Worm (Caenorhabditis elegans) whole organism, L4 larva: ENCODE data around the gene mlc-5.
A peak's percentile ranks its signal among the peaks of the same experiment; 100 is the strongest.

ENCODE experiments used
- D1046.2 ChIP-seq: fragments of 200-800 bp; sonication (Bioruptor generic); IDR thresholded peaks from 2 replicates; pipeline ENCODE4 v1.3.6; 2022; ENCODE audit warnings: missing genetic modification characterization, missing compliant biosample characterization
- F10B5.3 ChIP-seq: sonication (generic microtip); optimal IDR thresholded peaks from 2 replicates; lab custom pipeline; 2016; ENCODE audit warnings: mild to moderate bottlenecking, missing genetic modification characterization, missing compliant biosample characterization
- F44E2.7 ChIP-seq: fragments of 200-800 bp; sonication (Bioruptor generic); IDR thresholded peaks from 2 replicates; pipeline ENCODE4 v2.1.2; 2022; ENCODE audit warnings: missing genetic modification characterization, missing compliant biosample characterization
- T20F7.1 ChIP-seq: fragments of 200-800 bp; sonication (Bioruptor generic); optimal IDR thresholded peaks from 2 replicates; lab custom pipeline; 2018; ENCODE audit warnings: mild to moderate bottlenecking, missing genetic modification characterization, missing compliant biosample characterization
- T26A8.4 ChIP-seq: fragments of 200-800 bp; sonication (Bioruptor generic); IDR thresholded peaks from 2 replicates; pipeline ENCODE4 v1.3.6; 2022; ENCODE audit warnings: missing genetic modification characterization, missing compliant biosample characterization
- Y105C5A.15 ChIP-seq: fragments of 200-800 bp; sonication (Bioruptor generic); IDR thresholded peaks from 2 replicates; pipeline ENCODE4 v1.3.6; 2022; ENCODE audit warnings: missing genetic modification characterization, missing compliant biosample characterization
- ZK546.5 ChIP-seq, 2 experiments: sonication (generic microtip); optimal IDR thresholded peaks; 2 replicates each; lab custom pipeline; 2017; ENCODE audit warnings: missing biosample characterization in 2 of 2, missing genetic modification characterization in 2 of 2
- aha-1 ChIP-seq: fragments of 150-350 bp; peaks from one replicate; lab custom pipeline; 2014; ENCODE audit warnings: missing biosample characterization, missing genetic modification characterization
- arid-1 ChIP-seq: fragments of 200-800 bp; sonication (Bioruptor generic); conservative IDR thresholded peaks from 2 replicates; pipeline ENCODE4 v1.3.6; 2022; ENCODE audit warnings: missing genetic modification reagents, missing genetic modification characterization, missing compliant biosample characterization
- ceh-32 ChIP-seq: sonication (generic microtip); optimal IDR thresholded peaks from 2 replicates; lab custom pipeline; 2016; ENCODE audit warnings: mild to moderate bottlenecking, missing genetic modification characterization, missing compliant biosample characterization; ENCODE audit not compliant: poor library complexity
- ceh-44 ChIP-seq: fragments of 200-800 bp; sonication (Bioruptor generic); IDR thresholded peaks from 2 replicates; pipeline ENCODE4 v1.3.6; 2022; ENCODE audit warnings: missing genetic modification reagents, missing genetic modification characterization, missing compliant biosample characterization
- ceh-62 ChIP-seq: sonication (generic microtip); optimal IDR thresholded peaks from 2 replicates; lab custom pipeline; 2017; ENCODE audit warnings: missing biosample characterization, missing genetic modification characterization
- daf-8 ChIP-seq: fragments of 200-800 bp; sonication (Bioruptor generic); IDR thresholded peaks from 2 replicates; pipeline ENCODE4 v1.3.6; 2022; ENCODE audit warnings: missing genetic modification characterization, missing compliant biosample characterization
- dmd-8 ChIP-seq: fragments of 200-800 bp; sonication (Bioruptor generic); IDR thresholded peaks from 2 replicates; pipeline ENCODE4 v1.3.6; 2022; ENCODE audit warnings: missing genetic modification characterization, missing compliant biosample characterization
- egl-43 ChIP-seq: fragments of 200-800 bp; sonication (Bioruptor generic); IDR thresholded peaks from 2 replicates; pipeline ENCODE4 v1.3.6; 2022; ENCODE audit warnings: missing genetic modification reagents, missing genetic modification characterization, missing compliant biosample characterization
- fos-1 ChIP-seq: fragments of 150-350 bp; optimal IDR thresholded peaks from 2 replicates; lab custom pipeline; 2014; ENCODE audit warnings: missing biosample characterization, missing genetic modification characterization
- gei-8 ChIP-seq: fragments of 200-800 bp; sonication (Bioruptor generic); optimal IDR thresholded peaks from 2 replicates; lab custom pipeline; 2018; ENCODE audit warnings: mild to moderate bottlenecking, missing genetic modification characterization, missing compliant biosample characterization
- jun-1 ChIP-seq: fragments of 150-350 bp; optimal IDR thresholded peaks from 2 replicates; lab custom pipeline; 2014; ENCODE audit warnings: missing biosample characterization, missing genetic modification reagents, missing genetic modification characterization
- lim-7 ChIP-seq: fragments of 200-800 bp; sonication (Bioruptor generic); IDR thresholded peaks from 2 replicates; pipeline ENCODE4 v1.3.6; 2022; ENCODE audit warnings: missing genetic modification characterization, missing compliant biosample characterization
- lin-1 ChIP-seq: fragments of 200-800 bp; sonication (Bioruptor generic); IDR thresholded peaks from 2 replicates; pipeline ENCODE4 v1.3.6; 2022; ENCODE audit warnings: missing genetic modification reagents, missing genetic modification characterization, missing compliant biosample characterization
- lin-13 ChIP-seq: fragments of 150-350 bp; optimal IDR thresholded peaks from 2 replicates; lab custom pipeline; 2014; ENCODE audit warnings: missing biosample characterization, missing genetic modification reagents, missing genetic modification characterization
- lin-39 ChIP-seq: fragments of 150-350 bp; optimal IDR thresholded peaks from 2 replicates; lab custom pipeline; 2014; ENCODE audit warnings: missing biosample characterization, missing genetic modification reagents, missing genetic modification characterization
- lir-3 ChIP-seq: sonication (generic microtip); optimal IDR thresholded peaks from 2 replicates; lab custom pipeline; 2016; ENCODE audit warnings: mild to moderate bottlenecking, missing genetic modification characterization, missing compliant biosample characterization
- madf-9 ChIP-seq: fragments of 200-800 bp; sonication (Bioruptor generic); conservative IDR thresholded peaks from 2 replicates; pipeline ENCODE4 v1.3.6; 2022; ENCODE audit warnings: missing genetic modification reagents, missing genetic modification characterization, missing compliant biosample characterization
- nhr-102 ChIP-seq: sonication (generic microtip); optimal IDR thresholded peaks from 2 replicates; lab custom pipeline; 2016; ENCODE audit warnings: mild to moderate bottlenecking, missing genetic modification characterization, moderate library complexity, missing compliant biosample characterization
- nhr-237 ChIP-seq: sonication (generic microtip); optimal IDR thresholded peaks from 2 replicates; lab custom pipeline; 2017; ENCODE audit warnings: missing biosample characterization, missing genetic modification characterization
- nhr-28 ChIP-seq: fragments of 150-350 bp; optimal IDR thresholded peaks from 2 replicates; lab custom pipeline; 2014; ENCODE audit warnings: missing biosample characterization, missing genetic modification characterization
- nhr-77 ChIP-seq: fragments of 150-350 bp; optimal IDR thresholded peaks from 2 replicates; lab custom pipeline; 2014; ENCODE audit warnings: missing biosample characterization, missing genetic modification characterization
- pha-4 ChIP-seq, 2 experiments: fragments of 150-350 bp in 1 of 2; fragments of 200-800 bp in 1 of 2; sonication (Bioruptor generic) in 1 of 2; IDR thresholded peaks in 1 of 2; optimal IDR thresholded peaks in 1 of 2; 2 replicates each; pipeline versions ENCODE4 v1.3.6 to Lab custom; 2014 to 2022; ENCODE audit warnings: missing genetic modification characterization in 2 of 2, missing genetic modification reagents in 2 of 2, missing biosample characterization in 1 of 2, missing compliant biosample characterization in 1 of 2
- php-3 ChIP-seq: fragments of 200-800 bp; sonication (Bioruptor generic); IDR thresholded peaks from 2 replicates; pipeline ENCODE4 v1.3.6; 2022; ENCODE audit warnings: missing genetic modification reagents, missing genetic modification characterization, missing compliant biosample characterization
- rbr-2 ChIP-seq: sonication (generic microtip); optimal IDR thresholded peaks from 2 replicates; lab custom pipeline; 2016; ENCODE audit warnings: missing genotype, missing genetic modification characterization, missing compliant biosample characterization
- set-16 ChIP-seq: fragments of 200-800 bp; sonication (Bioruptor generic); IDR thresholded peaks from 2 replicates; pipeline ENCODE4 v1.3.6; 2022; ENCODE audit warnings: missing genetic modification reagents, missing genetic modification characterization, missing compliant biosample characterization
- snpc-1.2 ChIP-seq: fragments of 200-800 bp; sonication (Bioruptor generic); IDR thresholded peaks from 2 replicates; pipeline ENCODE4 v1.3.6; 2022; ENCODE audit warnings: missing genetic modification reagents, missing genetic modification characterization, missing compliant biosample characterization
- unc-62 ChIP-seq, 3 experiments: fragments of 150-350 bp in 1 of 3; sonication (generic microtip); optimal IDR thresholded peaks in 2 of 3; peaks in 1 of 3; 1 replicate in 1 of 3; 2 replicates in 2 of 3; lab custom pipeline; 2014 to 2017; ENCODE audit warnings: missing biosample characterization in 3 of 3, missing genetic modification characterization in 3 of 3, missing genetic modification reagents in 3 of 3, missing genotype in 1 of 3
- ztf-11 ChIP-seq: fragments of 150-350 bp; optimal IDR thresholded peaks from 2 replicates; lab custom pipeline; 2014; ENCODE audit warnings: missing biosample characterization, missing genetic modification characterization

Gene mlc-5

ce11 chrIII:13645885-13646488, 22.9 kb downstream of the mlc-5 start:
- TF ChIP-seq lim-7 (0 out of 2 replicates have a peak, but pooled peaks have one; percentile 31), F10B5.3 (tag; lab: Kevin White, UChicago) (no peak), egl-43 (GFP tag; lab: Robert Waterston, UW) (peak; percentile 50; the same call in 1 of the 2 replicates), nhr-102 (no peak), set-16 (GFP tag; lab: Robert Waterston, UW) (peak; percentile 90), D1046.2 (GFP tag; lab: Robert Waterston, UW) (0 out of 2 replicates have a peak, but pooled peaks have one; percentile 33), lin-13 (GFP tag; lab: Kevin White, UChicago) (no peak)
- TF ChIP-seq, all 104 proteins: peak for 4

- TF ChIP-seq unc-62 (GFP tag; optimal IDR thresholded peaks at IDR 0.05 in 1 of 2; lab: Kevin White, UChicago) (peak in 1 of 2 experiments; percentile 42), unc-62 (tag; optimal IDR thresholded peaks at IDR 0.05; lab: Kevin White, UChicago) (no peak), set-16 (GFP tag; lab: Robert Waterston, UW) (peak; percentile 68), ceh-44 (GFP tag; lab: Robert Waterston, UW) (0 out of 2 replicates have a peak, but pooled peaks have one; percentile 14), lin-1 (no peak)
Observed at ce11 chrIII:13648540-13648939, 25.4 kb downstream of the mlc-5 start.

ce11 chrIII:13651414-13651813, 28.3 kb downstream of the mlc-5 start:
- TF ChIP-seq gei-8 (GFP tag; lab: Kevin White, UChicago) (no peak), set-16 (GFP tag; lab: Robert Waterston, UW) (peak; percentile 94)

- 0 out of 2 replicates have a peak, but pooled peaks have one; percentile 26 for TF ChIP-seq php-3 (GFP tag; lab: Robert Waterston, UW)
- TF ChIP-seq set-16 (GFP tag; lab: Robert Waterston, UW), result peak; percentile 39; the same call in 1 of the 2 replicates
- no peak for TF ChIP-seq jun-1
- TF ChIP-seq aha-1 (tag; lab: Kevin White, UChicago), result peak; percentile 91
Observed at ce11 chrIII:13652010-13652409, 28.9 kb downstream of the mlc-5 start.

- TF ChIP-seq ZK546.5 (tag; optimal IDR thresholded peaks at IDR 0.05; lab: Kevin White, UChicago) (no peak), F44E2.7 (GFP tag; lab: Robert Waterston, UW) (0 out of 2 replicates have a peak, but pooled peaks have one; percentile 6), set-16 (GFP tag; lab: Robert Waterston, UW) (peak; percentile 77)
Observed at ce11 chrIII:13652708-13653107, 29.6 kb downstream of the mlc-5 start.

- peak; percentile 89 for TF ChIP-seq set-16 (GFP tag; lab: Robert Waterston, UW)
- TF ChIP-seq dmd-8 (GFP tag; lab: Robert Waterston, UW), result no peak
- TF ChIP-seq rbr-2 (tag; lab: Kevin White, UChicago), result no peak
- no peak for TF ChIP-seq nhr-77 (tag; lab: Kevin White, UChicago)
Observed at ce11 chrIII:13654950-13655349, 31.8 kb downstream of the mlc-5 start.

ce11 chrIII:13656680-13657079, 33.6 kb downstream of the mlc-5 start:
- TF ChIP-seq arid-1, result no peak
- peak; percentile 41; the same call in 1 of the 2 replicates for TF ChIP-seq egl-43 (GFP tag; lab: Robert Waterston, UW)
- no peak for TF ChIP-seq daf-8 (GFP tag; lab: Robert Waterston, UW)
- no peak for TF ChIP-seq nhr-237 (tag; lab: Kevin White, UChicago)
- no peak for TF ChIP-seq lin-39 (tag; lab: Kevin White, UChicago)
- TF ChIP-seq, all 104 proteins: peak for 1

- TF ChIP-seq arid-1 (no peak), php-3 (GFP tag; lab: Robert Waterston, UW) (no peak), ZK546.5 (tag; optimal IDR thresholded peaks at IDR 0.05; lab: Kevin White, UChicago) (no peak), pha-4 (GFP tag; IDR thresholded peaks at IDR 0.05; lab: Robert Waterston, UW) (no peak), pha-4 (tag; optimal IDR thresholded peaks at IDR 0.05; lab: Kevin White, UChicago) (peak; percentile 19), madf-9 (GFP tag; lab: Robert Waterston, UW) (no peak), ceh-62 (no peak), T26A8.4 (GFP tag; lab: Robert Waterston, UW) (no peak), nhr-28 (peak; percentile 34), lir-3 (tag; lab: Kevin White, UChicago) (no peak), snpc-1.2 (GFP tag; lab: Robert Waterston, UW) (no peak), ceh-32 (tag; lab: Kevin White, UChicago) (no peak), F10B5.3 (tag; lab: Kevin White, UChicago) (no peak), lim-7 (0 out of 2 replicates have a peak, but pooled peaks have one; percentile 35), ztf-11 (tag; lab: Kevin White, UChicago) (no peak), fos-1 (tag; lab: Kevin White, UChicago) (no peak), T20F7.1 (GFP tag; lab: Kevin White, UChicago) (no peak), Y105C5A.15 (GFP tag; lab: Robert Waterston, UW) (no peak)
Observed at ce11 chrIII:13657975-13658374, 34.9 kb downstream of the mlc-5 start.
